Worm (Caenorhabditis elegans): ENCODE measurements around the gene hil-1.

DNA sequence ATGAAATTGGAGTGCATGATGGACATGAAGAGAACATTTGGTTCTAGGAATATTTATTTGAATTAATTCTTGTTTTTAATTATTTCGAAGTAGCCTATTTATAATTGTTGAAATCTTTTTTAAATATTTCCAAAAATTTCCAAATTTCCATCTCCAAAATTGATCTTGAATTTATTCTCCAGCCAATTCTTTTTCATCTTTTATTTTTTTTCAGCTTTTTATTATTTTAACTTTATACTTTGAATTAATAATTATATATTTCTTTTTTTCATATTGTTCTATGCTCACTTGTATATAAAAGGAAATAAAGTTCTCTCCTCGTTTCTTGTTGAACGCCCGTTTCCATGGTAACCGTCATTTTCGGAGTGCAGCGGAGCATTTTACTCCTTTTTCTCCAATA, 30.4 kb downstream of the hil-1 start, which contains the start of gene xbx-1:
- TF ChIP-seq W03F9.2 (tag; optimal IDR thresholded peaks at IDR 0.05) (no peak), him-1 (tag; optimal IDR thresholded peaks at IDR 0.05) (no peak)

All from whole organism, L4/young adult.